Fruit fly (Drosophila melanogaster): ENCODE data around the gene CG7606.

The CG7606 gene

dm6 chr3R:17604198-17604879 lies 8.0 kb downstream of the CG7606 start (continued):
- TF ChIP-seq Ets65A (GFP tag) (peak; percentile 65), CG15269 (tag; optimal IDR thresholded peaks at IDR 0.05) (peak; percentile 86), Aef1 (GFP tag; IDR thresholded peaks at IDR 0.05) (peak; percentile 46; the same call in 2 of the 3 replicates), ind (GFP tag; optimal IDR thresholded peaks at IDR 0.05) (peak; percentile 64), br (optimal IDR thresholded peaks at IDR 0.05) (no peak), Optix (GFP tag; IDR thresholded peaks at IDR 0.05) (no peak; the same call in 2 of the 3 replicates), zf30C (GFP tag; optimal IDR thresholded peaks at IDR 0.05) (no peak), Jarid2 (GFP tag; optimal IDR thresholded peaks at IDR 0.05) (peak; percentile 28), sens-2 (GFP tag; IDR thresholded peaks at IDR 0.05) (no peak), CG3726 (GFP tag; IDR thresholded peaks at IDR 0.05) (peak; percentile 18; the same call in 1 of the 3 replicates), p53 (GFP tag; optimal IDR thresholded peaks at IDR 0.05) (no peak), CG7372 (GFP tag; IDR thresholded peaks at IDR 0.05) (peak; percentile 19), Adf1 (GFP tag; IDR thresholded peaks at IDR 0.05) (peak; percentile 80; the same call in 1 of the 2 replicates), chn (GFP tag; optimal IDR thresholded peaks at IDR 0.05) (peak; percentile 84), unpg (GFP tag; optimal IDR thresholded peaks at IDR 0.05) (peak; percentile 71), cg (GFP tag; optimal IDR thresholded peaks at IDR 0.05) (no peak), Xbp1 (GFP tag; optimal IDR thresholded peaks at IDR 0.05) (peak; percentile 78), CG10267 (tag; optimal IDR thresholded peaks at IDR 0.05) (peak; percentile 85), CG34376 (GFP tag; optimal IDR thresholded peaks at IDR 0.05) (peak; percentile 16), CG18011 (GFP tag; optimal IDR thresholded peaks at IDR 0.05) (no peak), croc (GFP tag; conservative IDR thresholded peaks at IDR 0.05) (peak; percentile 82), HLH4C (GFP tag; IDR thresholded peaks at IDR 0.05; ENCODE audit: partially characterized antibody) (no peak), CG17612 (GFP tag; IDR thresholded peaks at IDR 0.05) (peak; percentile 47), Dbx (GFP tag; IDR thresholded peaks at IDR 0.05) (no peak), dpn (GFP tag; optimal IDR thresholded peaks at IDR 0.05) (peak; percentile 37 to 61), Scr (GFP tag; IDR thresholded peaks at IDR 0.05; ENCODE audit: partially characterized antibody) (no peak), CG11560 (tag; IDR thresholded peaks at IDR 0.05) (no peak), pho (GFP tag; optimal IDR thresholded peaks at IDR 0.05) (no peak), CG10565 (GFP tag; optimal IDR thresholded peaks at IDR 0.05) (no peak), Fer3 (tag; optimal IDR thresholded peaks at IDR 0.05) (peak; percentile 72), CG2120 (GFP tag; optimal IDR thresholded peaks at IDR 0.05) (peak; percentile 59), jigr1 (GFP tag; IDR thresholded peaks at IDR 0.05) (no peak), Dref (GFP tag; IDR thresholded peaks at IDR 0.05) (no peak), CG10462 (GFP tag; optimal IDR thresholded peaks at IDR 0.05) (peak; percentile 80), grau (tag; optimal IDR thresholded peaks at IDR 0.05) (peak; percentile 89), CG12219 (GFP tag; optimal IDR thresholded peaks at IDR 0.05) (peak; percentile 68), Camta (GFP tag; optimal IDR thresholded peaks at IDR 0.05) (peak; percentile 18), CG3847 (GFP tag; IDR thresholded peaks at IDR 0.05) (peak; percentile 64), CG4820 (GFP tag; optimal IDR thresholded peaks at IDR 0.05) (peak; percentile 72), NFAT (GFP tag; IDR thresholded peaks at IDR 0.05) (0 out of 2 replicates have a peak, but pooled peaks have one; percentile 40), CG7839 (tag; optimal IDR thresholded peaks at IDR 0.05) (peak; percentile 90), CG3407 (GFP tag; optimal IDR thresholded peaks at IDR 0.05) (peak; percentile 75), rib (GFP tag; IDR thresholded peaks at IDR 0.05) (no peak), disco-r (GFP tag; optimal IDR thresholded peaks at IDR 0.05) (no peak), Hr3 (GFP tag; optimal IDR thresholded peaks at IDR 0.05) (peak; percentile 76), NC2α (GFP tag; optimal IDR thresholded peaks at IDR 0.05) (no peak), CG8765 (GFP tag; IDR thresholded peaks at IDR 0.05) (peak; percentile 74), Hey (tag; optimal IDR thresholded peaks at IDR 0.05) (peak; percentile 90), Nf-YC (tag; optimal IDR thresholded peaks at IDR 0.05) (peak; percentile 46), zen (tag; optimal IDR thresholded peaks at IDR 0.05) (peak; percentile 87)
